Worm (Caenorhabditis elegans) whole organism, L4/young adult: ENCODE measurements around the gene dsc-4.

ENCODE experiments used
- W03F9.2 ChIP-seq: fragments of 150-350 bp; optimal IDR thresholded peaks from 2 replicates; lab custom pipeline; 2014; ENCODE audit warnings: missing biosample characterization, missing genetic modification characterization
- dao-5 ChIP-seq: sonication (generic microtip); optimal IDR thresholded peaks from 2 replicates; lab custom pipeline; 2016; ENCODE audit warnings: missing genotype, missing genetic modification characterization, moderate library complexity, missing compliant biosample characterization
- him-1 ChIP-seq: sonication (generic microtip); optimal IDR thresholded peaks from 2 replicates; lab custom pipeline; 2016; ENCODE audit warnings: missing genotype, missing genetic modification reagents, missing genetic modification characterization, missing compliant biosample characterization

DNA sequence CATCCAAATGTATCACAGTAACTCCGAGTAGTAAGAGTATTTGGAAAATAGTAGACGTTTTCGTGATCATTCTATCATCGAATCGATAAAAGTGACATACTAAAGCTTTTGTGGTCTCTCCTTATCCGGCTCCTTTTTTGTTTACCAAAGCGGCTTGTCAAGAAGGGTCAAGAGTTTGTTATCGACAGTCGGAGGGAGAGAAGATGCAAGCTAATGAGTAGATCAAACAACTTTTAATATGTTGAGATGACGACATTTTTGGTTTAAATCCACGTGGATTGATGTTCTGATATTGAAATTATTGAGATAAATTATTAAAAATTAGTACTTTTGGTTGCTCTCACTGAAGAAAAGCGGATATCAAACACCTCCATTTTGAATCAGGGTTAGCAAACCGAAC, 29.0 kb downstream of the dsc-4 start, which contains the start of gene T21D12.7:
- TF ChIP-seq W03F9.2 (tag; lab: Kevin White, UChicago), result no peak
- TF ChIP-seq dao-5 (tag; lab: Kevin White, UChicago), result no peak
- no peak for TF ChIP-seq him-1 (tag; lab: Kevin White, UChicago)
